Fruit fly (Drosophila melanogaster): ENCODE measurements around the gene CG12078.

CG12078 gene

DNA sequence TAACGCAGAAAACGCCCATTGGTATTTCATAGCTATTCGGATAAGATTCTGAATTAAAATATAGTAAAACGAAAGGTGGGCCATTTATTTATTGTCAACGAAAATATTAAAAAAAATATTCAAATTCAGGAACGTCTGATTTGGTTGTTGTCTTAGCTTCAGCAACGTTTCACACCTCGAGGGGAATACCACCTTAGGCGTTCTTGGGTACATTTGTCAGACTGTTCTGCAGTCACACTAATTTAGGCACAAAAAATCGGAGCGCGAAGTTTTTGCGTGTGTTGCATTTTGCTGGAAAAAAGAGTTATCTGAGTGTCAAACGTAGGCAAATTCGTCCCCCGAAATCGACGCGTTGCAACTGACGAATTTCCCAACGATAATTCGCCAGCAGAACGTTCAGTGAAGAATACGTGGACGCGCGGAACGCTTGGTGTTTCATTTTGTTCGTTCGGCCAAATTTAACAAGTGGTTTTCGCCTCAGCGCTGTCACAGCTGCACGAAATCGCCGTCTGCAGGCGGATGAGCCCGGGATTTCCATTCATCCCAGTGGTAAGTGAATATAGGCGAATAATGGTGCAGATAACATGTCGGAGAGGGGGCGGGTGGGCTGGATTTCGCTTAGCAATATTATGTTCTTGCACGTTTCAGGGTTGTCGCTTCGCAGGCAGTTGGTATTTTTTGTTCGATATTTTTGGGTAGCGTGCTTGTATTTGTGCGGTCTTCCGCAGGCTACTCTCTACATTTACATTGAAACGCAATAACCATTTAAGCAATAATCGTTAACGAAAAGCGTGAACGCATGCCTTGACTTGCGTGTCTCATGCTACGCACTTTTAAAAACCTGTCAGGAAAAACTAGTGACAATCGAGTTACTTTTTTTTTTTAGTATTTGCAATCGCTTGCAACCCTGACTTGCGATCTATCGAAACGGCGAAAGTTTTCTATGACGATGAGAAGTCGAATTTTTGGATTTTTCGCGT lies 19.1 kb downstream of the CG12078 start, which contains the start of gene Larp4B:
TSS of gene Larp4B (plus strand) at position 99 of the 980 bp plus-strand sequence.
- TF ChIP-seq Sin3A (optimal IDR thresholded peaks at IDR 0.05): no peak
- no peak for TF ChIP-seq ttk (optimal IDR thresholded peaks at IDR 0.05)
- no peak for TF ChIP-seq h (optimal IDR thresholded peaks at IDR 0.05)
- no peak for TF ChIP-seq Myc (optimal IDR thresholded peaks at IDR 0.05)
- TF ChIP-seq psq (optimal IDR thresholded peaks at IDR 0.05): no peak
- no peak for TF ChIP-seq insv (optimal IDR thresholded peaks at IDR 0.05)

DNA sequence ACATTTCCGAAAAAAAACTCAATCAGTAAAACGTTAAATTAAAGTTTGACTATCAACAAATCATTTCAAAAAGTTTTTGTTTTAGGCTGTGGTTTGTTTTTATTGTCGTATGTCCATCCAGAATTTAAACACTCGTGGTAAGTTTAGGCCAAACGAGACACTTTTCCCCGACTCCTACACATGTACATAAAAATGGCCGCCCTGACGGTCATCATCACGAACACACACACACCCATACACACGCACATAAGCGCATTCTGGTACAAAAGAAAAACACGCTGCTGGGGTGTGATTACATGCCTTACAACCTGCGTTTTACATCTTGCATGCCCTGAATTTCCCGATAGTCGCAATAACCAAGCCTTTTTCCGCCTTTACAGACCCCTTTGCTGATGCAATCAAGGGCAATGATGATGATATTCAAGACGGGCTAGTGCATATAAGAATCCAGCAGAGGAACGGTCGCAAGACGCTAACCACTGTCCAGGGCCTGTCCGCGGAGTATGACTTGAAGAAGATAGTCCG lies 20.6 kb downstream of the CG12078 start:
- TF ChIP-seq Sin3A (optimal IDR thresholded peaks at IDR 0.05) (no peak), psq (optimal IDR thresholded peaks at IDR 0.05) (no peak), ttk (optimal IDR thresholded peaks at IDR 0.05) (no peak), h (optimal IDR thresholded peaks at IDR 0.05) (no peak), Myc (optimal IDR thresholded peaks at IDR 0.05) (no peak), insv (optimal IDR thresholded peaks at IDR 0.05) (no peak)

DNA sequence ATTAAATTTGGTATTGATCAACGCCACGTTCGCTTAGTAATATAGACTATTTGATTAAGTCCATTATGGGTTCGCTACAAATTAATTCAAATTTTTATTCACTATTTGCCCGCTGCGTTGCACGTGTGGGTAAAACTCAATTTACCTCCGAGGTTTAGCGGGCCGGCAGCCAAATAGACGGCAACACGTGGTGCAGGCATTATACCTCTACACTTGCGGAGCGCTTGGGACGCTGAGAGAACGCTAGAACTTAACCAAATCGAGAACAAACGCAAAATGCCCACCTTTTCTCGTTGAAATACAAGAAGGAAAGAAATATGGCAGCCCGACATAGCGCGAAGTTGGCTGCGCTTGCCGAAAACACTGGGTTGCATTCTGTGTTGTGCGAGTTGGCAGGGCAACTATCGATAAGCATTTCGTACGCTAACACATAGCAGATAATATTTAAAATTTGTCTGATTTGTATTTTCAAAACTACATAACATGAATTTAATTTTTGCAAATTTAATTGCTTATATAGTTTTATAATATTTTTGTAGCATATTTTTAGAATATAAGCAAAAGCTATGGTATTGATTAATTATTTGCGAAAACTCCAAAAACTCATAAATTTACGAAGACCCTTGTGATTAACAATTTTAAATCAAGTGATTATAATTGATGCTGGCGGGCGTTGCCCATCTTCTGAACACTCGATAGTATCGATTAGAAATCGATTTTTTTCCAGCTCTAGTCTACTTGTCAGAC lies 21.3 kb downstream of the CG12078 start, which contains the start of the genes RpL28 and eIF1:
TSS of gene RpL28 (minus strand) at position 318 of the 747 bp plus-strand sequence.
TSS of gene eIF1 (plus strand) at position 699 of the 747 bp plus-strand sequence.
- TF ChIP-seq Sin3A (optimal IDR thresholded peaks at IDR 0.05) (no peak), h (optimal IDR thresholded peaks at IDR 0.05) (no peak), insv (optimal IDR thresholded peaks at IDR 0.05) (no peak), Myc (optimal IDR thresholded peaks at IDR 0.05) (no peak), ttk (optimal IDR thresholded peaks at IDR 0.05) (no peak), psq (optimal IDR thresholded peaks at IDR 0.05) (no peak)

DNA sequence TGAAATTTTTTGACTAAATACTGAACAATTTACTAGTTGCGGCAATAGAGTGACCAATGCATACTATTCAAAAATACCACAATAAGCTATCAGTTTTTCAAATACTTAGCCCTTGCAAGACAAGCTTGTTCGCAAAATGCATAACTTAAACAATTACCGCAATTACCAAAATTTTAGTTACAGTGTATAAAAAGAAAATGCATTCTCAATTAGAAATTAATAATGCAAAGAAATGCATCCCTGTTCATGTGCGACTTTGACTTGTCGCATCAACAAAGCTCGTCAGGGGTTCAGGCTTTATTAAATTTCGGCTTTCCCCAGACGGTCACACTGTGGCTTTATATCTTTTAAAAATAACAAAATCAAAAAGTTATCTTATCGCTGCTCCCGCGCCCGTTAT lies 25.2 kb downstream of the CG12078 start, which contains the start of the genes hob and nSMase:
TSS of gene hob (minus strand) at position 62 of the 400 bp plus-strand sequence.
TSS of gene nSMase (plus strand) at position 298 of the 400 bp plus-strand sequence.
- TF ChIP-seq insv (optimal IDR thresholded peaks at IDR 0.05) (no peak), ttk (optimal IDR thresholded peaks at IDR 0.05) (no peak), Sin3A (optimal IDR thresholded peaks at IDR 0.05) (no peak), Myc (optimal IDR thresholded peaks at IDR 0.05) (no peak), h (optimal IDR thresholded peaks at IDR 0.05) (no peak), psq (optimal IDR thresholded peaks at IDR 0.05) (no peak)

DNA sequence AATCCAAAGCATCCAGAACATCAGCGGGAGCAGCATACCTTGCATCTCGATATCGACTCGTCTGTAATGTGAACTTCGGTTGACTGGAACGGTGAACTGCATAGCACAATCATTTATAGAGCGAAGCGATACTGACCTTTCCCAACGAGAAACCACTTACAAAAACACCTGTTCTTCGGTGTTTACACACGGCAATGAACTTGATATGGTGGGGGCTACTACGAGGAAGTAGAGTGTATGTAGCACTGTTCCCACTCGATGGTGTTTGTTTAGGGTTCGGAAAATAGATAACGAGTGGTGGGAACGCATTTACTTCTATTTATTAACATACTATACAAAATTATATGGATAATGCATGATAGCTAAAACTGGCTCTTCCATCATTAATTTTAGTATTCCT lies 35.2 kb downstream of the CG12078 start, which contains the start of the genes CG32269 and CG32270:
TSS of gene CG32269 (minus strand) at position 91 of the 400 bp plus-strand sequence.
TSS of gene CG32270 (minus strand) at position 91 of the 400 bp plus-strand sequence.
- TF ChIP-seq Sin3A (optimal IDR thresholded peaks at IDR 0.05) (no peak), Myc (optimal IDR thresholded peaks at IDR 0.05) (no peak), psq (optimal IDR thresholded peaks at IDR 0.05) (no peak), ttk (optimal IDR thresholded peaks at IDR 0.05) (no peak), h (optimal IDR thresholded peaks at IDR 0.05) (no peak), insv (optimal IDR thresholded peaks at IDR 0.05) (no peak)

DNA sequence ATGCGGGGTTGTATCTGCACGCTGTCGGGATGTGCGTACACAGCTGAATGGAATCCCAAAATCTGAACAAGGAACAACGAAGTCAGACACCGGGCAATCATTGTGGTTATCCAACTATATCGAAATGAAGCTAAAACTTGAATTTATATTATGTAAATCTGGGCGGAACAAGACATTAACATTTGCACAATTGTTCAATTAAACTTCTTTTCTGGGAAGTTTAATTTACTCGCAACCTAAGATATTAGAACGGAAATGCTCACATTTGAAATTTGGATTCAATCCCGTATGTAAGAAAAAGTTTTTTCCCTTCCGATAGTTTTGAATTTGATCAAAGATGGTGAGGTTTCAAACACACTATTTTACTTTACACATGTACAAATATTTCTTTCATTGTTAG lies 37.8 kb downstream of the CG12078 start, which contains the start of gene CG33160:
TSS of gene CG33160 (minus strand) at position 101 of the 400 bp plus-strand sequence.
- no peak for TF ChIP-seq insv (optimal IDR thresholded peaks at IDR 0.05)
- no peak for TF ChIP-seq Sin3A (optimal IDR thresholded peaks at IDR 0.05)
- no peak for TF ChIP-seq ttk (optimal IDR thresholded peaks at IDR 0.05)
- no peak for TF ChIP-seq Myc (optimal IDR thresholded peaks at IDR 0.05)
- no peak for TF ChIP-seq h (optimal IDR thresholded peaks at IDR 0.05)
- TF ChIP-seq psq (optimal IDR thresholded peaks at IDR 0.05): no peak

DNA sequence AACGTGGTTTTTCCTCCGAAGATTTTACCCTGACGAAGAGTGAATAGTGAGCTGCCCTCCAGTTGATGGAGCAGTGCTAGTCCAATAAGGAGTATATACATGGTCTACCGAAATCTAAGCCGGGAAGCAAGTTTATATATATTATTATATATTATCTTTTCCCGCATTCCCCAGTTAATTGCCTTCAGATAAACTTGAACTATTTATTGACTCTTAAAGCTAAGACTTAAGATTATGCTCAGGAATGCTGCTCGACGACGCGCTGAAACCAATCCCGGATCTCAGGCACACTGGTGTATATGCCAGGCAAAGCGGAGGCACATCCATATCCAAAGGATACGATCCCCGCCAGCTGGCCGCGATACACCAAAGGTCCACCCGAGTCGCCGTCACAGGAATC lies 38.7 kb downstream of the CG12078 start, which contains the start of gene CG32277:
TSS of gene CG32277 (minus strand) at position 101 of the 400 bp plus-strand sequence.
- no peak for TF ChIP-seq insv (optimal IDR thresholded peaks at IDR 0.05)
- no peak for TF ChIP-seq Myc (optimal IDR thresholded peaks at IDR 0.05)
- TF ChIP-seq psq (optimal IDR thresholded peaks at IDR 0.05): no peak
- no peak for TF ChIP-seq h (optimal IDR thresholded peaks at IDR 0.05)
- no peak for TF ChIP-seq ttk (optimal IDR thresholded peaks at IDR 0.05)

DNA sequence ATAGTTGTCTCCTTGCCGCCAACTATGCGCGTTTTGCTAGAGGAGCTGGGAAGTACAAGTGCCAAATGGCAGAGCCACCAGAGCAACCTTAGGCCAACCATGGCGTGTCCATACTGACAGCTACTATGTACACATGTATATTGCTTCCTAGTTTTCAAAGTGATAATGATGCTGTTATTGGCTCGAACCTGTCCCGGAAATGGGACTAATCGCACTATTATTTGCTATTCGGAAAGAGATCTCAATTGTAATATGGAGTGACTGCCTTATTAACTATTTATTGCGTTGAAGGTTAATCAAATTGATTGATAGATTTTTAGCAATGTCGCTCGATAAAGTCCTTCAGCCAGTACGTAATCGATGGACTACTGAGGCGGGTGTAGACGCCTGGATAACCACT lies 39.7 kb downstream of the CG12078 start, which contains the start of gene CG33159:
TSS of gene CG33159 (minus strand) at position 101 of the 400 bp plus-strand sequence.
- TF ChIP-seq ttk (optimal IDR thresholded peaks at IDR 0.05): no peak
- TF ChIP-seq h (optimal IDR thresholded peaks at IDR 0.05): no peak
- no peak for TF ChIP-seq psq (optimal IDR thresholded peaks at IDR 0.05)
- TF ChIP-seq Sin3A (optimal IDR thresholded peaks at IDR 0.05): no peak
- no peak for TF ChIP-seq insv (optimal IDR thresholded peaks at IDR 0.05)
- no peak for TF ChIP-seq Myc (optimal IDR thresholded peaks at IDR 0.05)

DNA sequence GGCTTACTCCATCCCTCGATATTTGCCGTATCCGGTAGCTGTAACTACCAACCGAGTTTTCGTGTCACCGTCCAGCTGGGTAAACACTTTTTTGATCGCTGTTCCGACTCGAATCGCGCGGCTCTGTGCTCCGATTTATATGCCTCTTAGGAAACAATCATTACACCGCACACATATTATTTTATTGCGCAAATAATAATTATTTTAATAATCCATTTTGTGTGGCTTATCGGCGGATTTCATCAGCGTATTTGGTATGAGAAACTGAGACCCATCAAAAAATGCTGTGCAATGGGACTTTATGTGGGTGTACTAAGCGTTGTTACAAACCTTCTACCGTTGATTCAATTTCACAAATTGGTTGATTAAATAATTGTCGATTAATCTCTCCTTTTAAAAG lies 41.0 kb downstream of the CG12078 start, which contains the start of gene CG32271:
TSS of gene CG32271 (minus strand) at position 101 of the 400 bp plus-strand sequence.
- TF ChIP-seq h (optimal IDR thresholded peaks at IDR 0.05) (no peak), ttk (optimal IDR thresholded peaks at IDR 0.05) (no peak), Myc (optimal IDR thresholded peaks at IDR 0.05) (no peak), insv (optimal IDR thresholded peaks at IDR 0.05) (no peak), Sin3A (optimal IDR thresholded peaks at IDR 0.05) (no peak), psq (optimal IDR thresholded peaks at IDR 0.05) (no peak)

DNA sequence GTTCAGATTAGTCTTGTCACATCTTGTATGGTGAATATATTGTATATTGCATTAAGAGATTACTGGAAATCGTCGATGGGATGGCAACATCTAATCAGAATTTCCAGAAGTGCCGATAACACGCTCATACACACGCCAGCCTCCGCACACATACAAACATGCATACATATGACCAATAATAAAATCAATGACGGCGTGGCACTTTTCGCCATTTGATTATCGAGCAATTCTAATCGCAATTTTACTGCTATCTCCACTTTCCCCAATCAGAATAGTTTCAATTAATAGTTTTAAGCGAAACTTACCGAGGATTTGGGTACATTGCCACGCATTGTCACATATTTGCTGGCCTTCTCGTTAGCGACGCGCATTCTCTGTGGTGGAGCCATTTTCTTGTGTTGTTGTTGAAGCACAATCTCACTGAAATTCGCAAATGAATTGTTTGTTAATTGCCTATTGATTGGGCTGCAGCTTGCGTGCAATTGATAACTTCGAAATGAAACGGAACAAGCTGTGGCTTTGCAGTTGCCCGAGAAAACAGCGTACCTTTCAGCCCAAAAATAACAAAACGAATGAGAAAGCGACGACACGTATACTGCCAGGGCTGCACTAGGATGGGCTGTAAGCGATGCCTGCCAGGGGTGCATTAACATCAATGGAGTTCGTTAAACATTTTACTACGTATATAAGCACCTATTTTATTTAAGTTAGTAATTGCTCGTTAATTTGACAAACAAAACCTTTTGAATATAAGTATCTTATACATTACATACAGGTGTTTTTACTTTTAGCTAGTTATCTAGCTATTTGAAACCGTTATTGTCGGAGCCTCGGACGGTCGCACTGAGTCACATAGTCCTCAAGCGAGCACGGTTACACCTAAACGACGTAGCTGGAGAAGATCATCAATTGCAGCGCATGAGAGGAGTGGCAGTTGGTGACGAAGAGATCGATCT lies 45.4 kb downstream of the CG12078 start, which contains the start of the genes CG32276 and gry:
TSS of gene CG32276 (minus strand) at position 601 of the 956 bp plus-strand sequence.
TSS of gene gry (plus strand) at position 644 of the 956 bp plus-strand sequence.
- TF ChIP-seq h (optimal IDR thresholded peaks at IDR 0.05) (no peak), ttk (optimal IDR thresholded peaks at IDR 0.05) (no peak), insv (optimal IDR thresholded peaks at IDR 0.05) (no peak), psq (optimal IDR thresholded peaks at IDR 0.05) (no peak), Myc (optimal IDR thresholded peaks at IDR 0.05) (no peak)
